Worm (Caenorhabditis elegans): Measurements from ENCODE around the gene acbp-3.

Gene acbp-3

DNA sequence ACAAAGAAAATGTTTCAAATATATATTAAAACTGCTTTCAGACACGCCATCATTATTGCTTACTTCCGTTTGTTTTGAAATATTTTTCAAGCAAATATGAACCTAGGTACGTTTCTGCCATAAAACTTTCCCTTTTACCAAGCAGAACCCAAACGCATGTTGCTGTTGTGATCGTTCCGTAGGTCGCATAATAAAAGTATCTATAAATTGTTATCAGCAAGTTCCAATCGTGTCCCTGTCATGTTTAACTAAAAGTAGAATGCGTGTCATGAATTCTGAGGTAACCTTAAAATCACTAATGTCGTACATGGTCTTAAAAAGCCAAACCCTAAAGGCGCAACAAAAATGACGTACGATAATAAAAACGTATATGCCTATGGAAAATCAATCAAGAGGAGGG lies 48.9 kb downstream of the acbp-3 start (continued):
- TF ChIP-seq lin-39 (tag; optimal IDR thresholded peaks at IDR 0.05) = no peak

DNA sequence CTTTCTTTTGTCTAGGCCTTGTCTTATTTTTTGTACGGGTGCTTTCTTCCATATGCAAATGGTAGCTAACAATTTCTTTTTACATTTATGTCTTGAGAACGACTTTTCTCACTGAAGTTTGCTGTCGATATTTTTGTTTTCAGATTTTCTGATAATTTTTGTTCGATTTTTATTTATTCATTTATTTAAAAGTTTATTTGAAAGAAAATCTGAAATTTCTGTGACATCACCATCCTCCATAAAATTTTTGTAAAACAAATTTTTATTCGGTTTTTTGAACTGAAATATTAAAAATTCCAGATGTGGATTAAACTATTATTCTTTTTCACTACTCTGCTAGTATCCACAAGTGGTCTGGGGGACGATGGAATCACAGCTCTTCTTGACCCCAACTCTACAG lies 50.8 kb downstream of the acbp-3 start, which contains the start of gene pbo-4:
Gene pbo-4 (plus strand): TSS at position 301 of the 400 bp plus-strand sequence.
- TF ChIP-seq snu-23 (GFP tag; optimal IDR thresholded peaks at IDR 0.05) (no peak), jun-1 (tag; optimal IDR thresholded peaks at IDR 0.05) (no peak), lin-35 (GFP tag; optimal IDR thresholded peaks at IDR 0.05) (no peak), grh-1 (GFP tag; IDR thresholded peaks at IDR 0.05) (no peak), unc-98 (GFP tag; IDR thresholded peaks at IDR 0.05) (no peak), aly-2 (tag; optimal IDR thresholded peaks at IDR 0.05) (no peak), tbx-2 (tag; optimal IDR thresholded peaks at IDR 0.05) (no peak), nhr-71 (tag; optimal IDR thresholded peaks at IDR 0.05) (no peak), ceh-63 (GFP tag; optimal IDR thresholded peaks at IDR 0.05) (no peak), nhr-12 (tag; optimal IDR thresholded peaks at IDR 0.05) (no peak), irx-1 (tag; optimal IDR thresholded peaks at IDR 0.05) (no peak), sptf-1 (tag; optimal IDR thresholded peaks at IDR 0.05) (no peak), C16A3.4 (tag; optimal IDR thresholded peaks at IDR 0.05) (no peak), pax-3 (tag; optimal IDR thresholded peaks at IDR 0.05) (no peak), zip-4 (GFP tag; optimal IDR thresholded peaks at IDR 0.05) (no peak)
